Worm (Caenorhabditis elegans) whole organism, L1 larva: Measurements from ENCODE around the gene nlp-5.

ENCODE experiments used
- C04F5.9 ChIP-seq: sonication (generic microtip); optimal IDR thresholded peaks from 2 replicates; lab custom pipeline; 2016; ENCODE audit warnings: missing genetic modification characterization, missing compliant biosample characterization
- C34B4.2 ChIP-seq: sonication (generic microtip); optimal IDR thresholded peaks from 2 replicates; lab custom pipeline; 2017; ENCODE audit warnings: mild to moderate bottlenecking, missing genetic modification characterization, missing compliant biosample characterization
- Y116A8C.19 ChIP-seq: sonication (generic microtip); optimal IDR thresholded peaks from 2 replicates; lab custom pipeline; 2016; ENCODE audit warnings: missing compliant biosample characterization, missing genetic modification characterization, borderline replicate concordance
- alr-1 ChIP-seq: fragments of 200-800 bp; sonication (Bioruptor generic); optimal IDR thresholded peaks from 2 replicates; lab custom pipeline; 2018; ENCODE audit warnings: borderline replicate concordance, mild to moderate bottlenecking, missing genetic modification characterization, missing compliant biosample characterization
- aly-2 ChIP-seq: fragments of 150-350 bp; optimal IDR thresholded peaks from 2 replicates; lab custom pipeline; 2014; ENCODE audit warnings: missing biosample characterization, missing genetic modification characterization
- ama-1 ChIP-seq: fragments of 150-350 bp; optimal IDR thresholded peaks from 2 replicates; lab custom pipeline; 2014
- blmp-1 ChIP-seq: fragments of 150-350 bp; optimal IDR thresholded peaks from 2 replicates; lab custom pipeline; 2014; ENCODE audit warnings: missing biosample characterization, missing genetic modification characterization
- ceh-63 ChIP-seq: fragments of 200-800 bp; sonication (Bioruptor generic); optimal IDR thresholded peaks from 2 replicates; lab custom pipeline; 2018; ENCODE audit warnings: mild to moderate bottlenecking, missing genetic modification characterization, missing compliant biosample characterization
- ces-1 ChIP-seq: fragments of 150-350 bp; optimal IDR thresholded peaks from 2 replicates; lab custom pipeline; 2014; ENCODE audit warnings: missing biosample characterization, missing genetic modification reagents, missing genetic modification characterization
- dpl-1 ChIP-seq, 3 experiments: fragments of 150-350 bp in 2 of 3; sonication (generic microtip) in 1 of 3; optimal IDR thresholded peaks; 2 replicates each; lab custom pipeline; 2014 to 2017; ENCODE audit warnings: missing biosample characterization in 3 of 3, missing genetic modification characterization in 3 of 3, missing genetic modification reagents in 3 of 3
- efl-1 ChIP-seq, 4 experiments: fragments of 150-350 bp; optimal IDR thresholded peaks in 3 of 4; peaks in 1 of 4; 1 replicate in 1 of 4; 2 replicates in 3 of 4; lab custom pipeline; 2014; ENCODE audit warnings: missing biosample characterization in 2 of 4, missing genetic modification characterization in 2 of 4, missing genetic modification reagents in 2 of 4
- egl-13 ChIP-seq: sonication (generic microtip); optimal IDR thresholded peaks from 2 replicates; lab custom pipeline; 2016; ENCODE audit warnings: missing genotype, missing genetic modification reagents, missing genetic modification characterization, missing compliant biosample characterization
- egl-27 ChIP-seq, 2 experiments: fragments of 150-350 bp in 1 of 2; sonication (generic microtip); optimal IDR thresholded peaks; 3 replicates each; lab custom pipeline; 2017 to 2018; ENCODE audit warnings: missing biosample characterization in 2 of 2, missing genetic modification characterization in 2 of 2, missing genetic modification reagents in 2 of 2
- elt-3 ChIP-seq, 6 experiments: fragments of 150-350 bp in 1 of 6; sonication (generic microtip); optimal IDR thresholded peaks; 2 replicates each; lab custom pipeline; 2017 to 2018; ENCODE audit warnings: missing biosample characterization in 6 of 6, missing genetic modification characterization in 6 of 6, inconsistent platforms in 1 of 6
- fkh-10 ChIP-seq: sonication (generic microtip); optimal IDR thresholded peaks from 2 replicates; lab custom pipeline; 2017; ENCODE audit warnings: missing biosample characterization, missing genetic modification reagents, missing genetic modification characterization
- grh-1 ChIP-seq: fragments of 200-800 bp; sonication (Bioruptor generic); IDR thresholded peaks from 2 replicates; pipeline ENCODE4 v1.3.6; 2022; ENCODE audit warnings: missing genetic modification reagents, missing genetic modification characterization, missing compliant biosample characterization
- hlh-4 ChIP-seq: sonication (generic microtip); optimal IDR thresholded peaks from 2 replicates; lab custom pipeline; 2016; ENCODE audit warnings: mild to moderate bottlenecking, missing genetic modification characterization, missing compliant biosample characterization
- irx-1 ChIP-seq: sonication (generic microtip); optimal IDR thresholded peaks from 2 replicates; lab custom pipeline; 2016; ENCODE audit warnings: missing genetic modification characterization, missing compliant biosample characterization
- lin-13 ChIP-seq: fragments of 150-350 bp; optimal IDR thresholded peaks from 2 replicates; lab custom pipeline; 2014; ENCODE audit warnings: missing biosample characterization, missing genetic modification reagents, missing genetic modification characterization
- lin-14 ChIP-seq: fragments of 200-800 bp; sonication (Bioruptor generic); optimal IDR thresholded peaks from 2 replicates; lab custom pipeline; 2018; ENCODE audit warnings: mild to moderate bottlenecking, missing genetic modification characterization, moderate library complexity, missing compliant biosample characterization
- lin-39 ChIP-seq: fragments of 150-350 bp; optimal IDR thresholded peaks from 2 replicates; lab custom pipeline; 2014; ENCODE audit warnings: missing biosample characterization, missing genetic modification reagents, missing genetic modification characterization
- mab-9 ChIP-seq: fragments of 200-800 bp; sonication (Bioruptor generic); IDR thresholded peaks from 2 replicates; pipeline ENCODE4 v1.3.6; 2022; ENCODE audit warnings: missing genetic modification reagents, missing genetic modification characterization, missing compliant biosample characterization
- mdl-1 ChIP-seq, 2 experiments: fragments of 150-350 bp; optimal IDR thresholded peaks; 2 replicates each; lab custom pipeline; 2014 to 2017; ENCODE audit warnings: missing biosample characterization in 2 of 2, missing genetic modification characterization in 2 of 2, inconsistent platforms in 1 of 2
- mef-2 ChIP-seq: fragments of 150-350 bp; optimal IDR thresholded peaks from 2 replicates; lab custom pipeline; 2014; ENCODE audit warnings: missing biosample characterization, missing genetic modification characterization
- nhr-12 ChIP-seq: sonication (generic microtip); optimal IDR thresholded peaks from 2 replicates; lab custom pipeline; 2017; ENCODE audit warnings: missing biosample characterization, missing genetic modification characterization
- nhr-19 ChIP-seq: fragments of 200-800 bp; sonication (Bioruptor generic); conservative IDR thresholded peaks from 2 replicates; pipeline ENCODE4 v1.3.6; 2022; ENCODE audit warnings: missing genetic modification characterization, missing compliant biosample characterization
- nhr-237 ChIP-seq: fragments of 150-350 bp; optimal IDR thresholded peaks from 2 replicates; lab custom pipeline; 2014; ENCODE audit warnings: missing biosample characterization, missing genetic modification characterization
- nhr-28 ChIP-seq: fragments of 150-350 bp; optimal IDR thresholded peaks from 2 replicates; lab custom pipeline; 2014; ENCODE audit warnings: missing biosample characterization, missing genetic modification characterization
- nhr-85 ChIP-seq: sonication (generic microtip); peaks from one replicate; lab custom pipeline; 2016; ENCODE audit warnings: missing genetic modification characterization, inconsistent platforms, missing compliant biosample characterization
- rnt-1 ChIP-seq: sonication (generic microtip); optimal IDR thresholded peaks from 2 replicates; lab custom pipeline; 2016; ENCODE audit warnings: mild to moderate bottlenecking, missing genetic modification characterization, moderate library complexity, missing compliant biosample characterization
- snpc-4 ChIP-seq: fragments of 150-350 bp; optimal IDR thresholded peaks from 2 replicates; lab custom pipeline; 2014; ENCODE audit warnings: missing biosample characterization, missing genetic modification characterization
- snu-23 ChIP-seq: sonication (generic microtip); optimal IDR thresholded peaks from 2 replicates; lab custom pipeline; 2016; ENCODE audit warnings: missing genetic modification characterization, missing compliant biosample characterization
- sptf-1 ChIP-seq: fragments of 150-350 bp; optimal IDR thresholded peaks from 2 replicates; lab custom pipeline; 2014; ENCODE audit warnings: missing biosample characterization, missing genetic modification characterization
- unc-130 ChIP-seq: fragments of 150-350 bp; optimal IDR thresholded peaks from 2 replicates; lab custom pipeline; 2017; ENCODE audit warnings: missing biosample characterization, missing genetic modification characterization, inconsistent platforms
- unc-86 ChIP-seq: sonication (generic microtip); optimal IDR thresholded peaks from 2 replicates; lab custom pipeline; 2016; ENCODE audit warnings: missing genetic modification characterization, missing compliant biosample characterization
- unc-98 ChIP-seq: fragments of 200-800 bp; sonication (Bioruptor generic); IDR thresholded peaks from 2 replicates; pipeline ENCODE4 v1.3.6; 2022; ENCODE audit warnings: missing genetic modification characterization, missing compliant biosample characterization
- xbp-1 ChIP-seq: sonication (generic microtip); optimal IDR thresholded peaks from 2 replicates; lab custom pipeline; 2016; ENCODE audit warnings: missing genetic modification characterization, missing compliant biosample characterization

The nlp-5 gene

DNA sequence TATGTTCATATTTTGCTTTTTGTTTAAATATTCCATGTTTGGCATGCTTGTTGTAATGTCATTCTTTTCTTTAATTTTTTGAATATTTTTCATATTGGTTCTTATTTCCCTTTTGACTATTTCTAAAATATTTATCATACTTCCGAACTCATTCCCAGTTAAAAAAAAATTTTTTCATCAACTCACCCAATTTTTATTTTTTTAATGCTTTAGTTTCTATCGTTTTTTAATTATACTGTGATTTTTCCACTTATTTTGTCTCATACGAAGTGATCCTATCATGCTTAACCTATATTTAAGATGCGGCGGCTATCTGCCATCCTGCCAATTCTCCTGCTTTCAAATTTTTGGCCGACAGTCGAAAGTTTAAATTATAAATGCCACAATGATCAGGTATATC, 39.8 kb upstream of the nlp-5 start, which contains the start of gene qua-1:
qua-1 (plus strand) TSS at position 301 of the 400 bp plus-strand sequence.
- TF ChIP-seq mab-9 (GFP tag; lab: Robert Waterston, UW) (no peak), nhr-12 (tag; lab: Kevin White, UChicago) (no peak), aly-2 (tag; lab: Kevin White, UChicago) (no peak), C34B4.2 (tag; lab: Kevin White, UChicago) (no peak), ama-1 (no peak), nhr-28 (tag; lab: Kevin White, UChicago) (no peak), lin-39 (tag; lab: Kevin White, UChicago) (no peak), egl-27 (tag; optimal IDR thresholded peaks at IDR 0.05; lab: Kevin White, UChicago) (no peak), xbp-1 (tag; lab: Kevin White, UChicago) (no peak), efl-1 (optimal IDR thresholded peaks at IDR 0.05; lab: Kevin White, UChicago) (no peak), efl-1 (GFP tag; optimal IDR thresholded peaks at IDR 0.05 in 1 of 2; lab: Kevin White, UChicago) (no peak), C04F5.9 (tag; lab: Kevin White, UChicago) (no peak), mef-2 (no peak), hlh-4 (tag; lab: Kevin White, UChicago) (no peak), snu-23 (GFP tag; lab: Kevin White, UChicago) (no peak), egl-13 (tag; lab: Kevin White, UChicago) (no peak), blmp-1 (tag; lab: Kevin White, UChicago) (no peak), fkh-10 (no peak), snpc-4 (tag; lab: Kevin White, UChicago) (no peak), dpl-1 (GFP tag; optimal IDR thresholded peaks at IDR 0.05; lab: Kevin White, UChicago) (no peak)

DNA sequence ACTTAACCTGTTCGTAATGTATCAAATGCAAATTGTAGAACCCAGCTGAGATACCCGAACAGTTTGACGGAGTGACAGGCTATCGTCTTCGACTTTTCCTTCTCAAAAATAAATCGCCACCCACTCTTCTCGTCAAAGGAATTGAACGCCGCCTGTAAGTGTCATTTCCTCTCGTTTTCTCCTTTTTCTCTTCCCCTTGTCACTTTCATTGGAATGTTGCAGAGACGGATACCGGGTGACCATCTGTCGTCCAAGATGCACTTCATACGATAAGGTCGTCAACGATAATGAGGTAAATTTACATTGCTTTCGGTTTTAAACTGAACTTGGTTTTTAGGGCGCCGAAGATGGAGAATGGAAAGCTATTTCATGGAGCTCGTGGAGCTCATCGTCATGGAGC, 38.5 kb upstream of the nlp-5 start:
- TF ChIP-seq lin-14 (GFP tag; lab: Kevin White, UChicago) (peak; percentile 34), blmp-1 (tag; lab: Kevin White, UChicago) (peak; percentile 100), elt-3 (tag; optimal IDR thresholded peaks at IDR 0.05; lab: Kevin White, UChicago) (peak in 1 of 6 experiments; percentile 27), grh-1 (no peak), ama-1 (no peak), ces-1 (GFP tag; lab: Kevin White, UChicago) (no peak), nhr-237 (tag; lab: Kevin White, UChicago) (no peak), nhr-85 (tag; lab: Kevin White, UChicago) (peak; percentile 30), efl-1 (optimal IDR thresholded peaks at IDR 0.05; lab: Kevin White, UChicago) (no peak), efl-1 (GFP tag; optimal IDR thresholded peaks at IDR 0.05 in 1 of 2; lab: Kevin White, UChicago) (no peak)
- TF ChIP-seq, all 84 proteins: peak for 4

DNA sequence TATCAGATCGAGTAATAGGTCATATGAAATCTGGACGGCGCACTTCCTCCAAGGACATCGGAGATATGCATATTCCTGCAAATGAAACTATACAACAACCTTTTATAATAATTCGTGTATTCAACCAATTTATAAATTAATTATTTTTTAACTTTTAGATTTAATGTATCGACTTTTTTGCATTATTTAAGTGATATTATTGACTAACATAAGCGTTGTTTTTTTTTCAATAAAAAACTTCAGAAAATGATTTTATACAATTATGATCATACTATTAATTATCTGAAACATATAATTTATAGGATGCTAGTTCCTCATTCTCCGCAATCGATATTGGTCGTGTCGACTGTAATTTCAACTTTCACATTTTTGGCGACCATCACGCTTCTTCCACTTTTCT, 34.2 kb upstream of the nlp-5 start, which contains the start of gene col-76:
col-76 (plus strand) TSS at position 301 of the 400 bp plus-strand sequence.
- no peak for TF ChIP-seq unc-130 (tag; lab: Kevin White, UChicago)
- TF ChIP-seq mdl-1 (tag; optimal IDR thresholded peaks at IDR 0.05; lab: Kevin White, UChicago) = no peak
- TF ChIP-seq ceh-63 (GFP tag; lab: Kevin White, UChicago) = no peak
- TF ChIP-seq alr-1 = no peak
- TF ChIP-seq unc-98 (GFP tag; lab: Robert Waterston, UW) = no peak
- TF ChIP-seq rnt-1 (tag; lab: Kevin White, UChicago) = no peak
- no peak for TF ChIP-seq mab-9 (GFP tag; lab: Robert Waterston, UW)
- TF ChIP-seq lin-13 (GFP tag; lab: Kevin White, UChicago) = no peak
- no peak for TF ChIP-seq xbp-1 (tag; lab: Kevin White, UChicago)
- no peak for TF ChIP-seq irx-1 (tag; lab: Kevin White, UChicago)
- TF ChIP-seq unc-86 = no peak
- TF ChIP-seq efl-1 (optimal IDR thresholded peaks at IDR 0.05; lab: Kevin White, UChicago) = no peak
- TF ChIP-seq efl-1 (GFP tag; optimal IDR thresholded peaks at IDR 0.05 in 1 of 2; lab: Kevin White, UChicago) = no peak
- no peak for TF ChIP-seq nhr-19 (GFP tag; lab: Robert Waterston, UW)
- TF ChIP-seq sptf-1 (tag; lab: Kevin White, UChicago) = no peak
- TF ChIP-seq Y116A8C.19 (tag; lab: Kevin White, UChicago) = no peak
- TF ChIP-seq C34B4.2 (tag; lab: Kevin White, UChicago) = no peak
